Worm (Caenorhabditis elegans) whole organism, L2 larva: ENCODE data around the gene tmc-1.

Source experiments
- R02D3.7 ChIP-seq: fragments of 150-350 bp; optimal IDR thresholded peaks from 2 replicates; lab custom pipeline; 2014; ENCODE audit warnings: missing biosample characterization, missing genetic modification characterization
- blmp-1 ChIP-seq: sonication (generic microtip); optimal IDR thresholded peaks from 2 replicates; lab custom pipeline; 2017; ENCODE audit warnings: missing genetic modification characterization, mild to moderate bottlenecking, missing compliant biosample characterization, antibody characterized with exemption, moderate library complexity; ENCODE audit not compliant: insufficient read depth
- ceh-16 ChIP-seq: fragments of 150-350 bp; optimal IDR thresholded peaks from 2 replicates; lab custom pipeline; 2014; ENCODE audit warnings: missing biosample characterization, missing genetic modification characterization
- dmd-4 ChIP-seq: sonication (generic microtip); optimal IDR thresholded peaks from 2 replicates; lab custom pipeline; 2017; ENCODE audit warnings: missing biosample characterization, missing genetic modification characterization
- fos-1 ChIP-seq: fragments of 150-350 bp; optimal IDR thresholded peaks from 2 replicates; lab custom pipeline; 2014; ENCODE audit warnings: missing biosample characterization, missing genetic modification characterization
- lin-11 ChIP-seq: fragments of 150-350 bp; sonication (generic microtip); optimal IDR thresholded peaks from 2 replicates; lab custom pipeline; 2014; ENCODE audit warnings: missing biosample characterization, missing genetic modification characterization, inconsistent platforms, mixed read lengths
- peb-1 ChIP-seq: fragments of 150-350 bp; optimal IDR thresholded peaks from 2 replicates; lab custom pipeline; 2014; ENCODE audit warnings: missing biosample characterization, missing genetic modification characterization
- skn-1 ChIP-seq: sonication (generic microtip); optimal IDR thresholded peaks from 2 replicates; lab custom pipeline; 2017; ENCODE audit warnings: missing biosample characterization, missing genetic modification characterization

DNA sequence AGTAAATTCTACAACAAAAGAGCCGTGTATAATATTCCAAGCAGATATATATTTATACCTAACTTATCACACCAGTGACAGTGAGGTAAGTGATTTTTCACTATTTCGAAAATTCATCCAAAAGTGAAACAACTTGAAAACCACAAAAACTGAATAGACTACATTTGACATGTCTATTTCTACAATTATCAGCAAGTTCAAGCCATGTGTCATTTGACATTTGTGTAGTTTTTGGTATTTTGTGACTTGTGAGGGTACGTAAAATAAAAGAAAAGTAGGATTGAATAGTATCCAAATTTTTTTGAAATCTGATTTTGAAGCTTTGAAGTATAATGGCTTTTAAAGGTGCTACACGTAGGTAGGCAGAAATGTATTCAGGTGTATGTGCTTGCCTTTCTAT, 35.8 kb upstream of the tmc-1 start:
- TF ChIP-seq blmp-1 (tag; lab: Kevin White, UChicago) (no peak), dmd-4 (tag; lab: Kevin White, UChicago) (no peak), R02D3.7 (tag; lab: Kevin White, UChicago) (no peak), lin-11 (tag; lab: Kevin White, UChicago) (no peak), peb-1 (no peak), ceh-16 (tag; lab: Kevin White, UChicago) (no peak), skn-1 (tag; lab: Kevin White, UChicago) (no peak), fos-1 (tag; lab: Kevin White, UChicago) (no peak)
